Worm (Caenorhabditis elegans) whole organism, L3 larva: ENCODE measurements around the gene dsl-2.

Experiments
- ama-1 ChIP-seq: fragments of 150-350 bp; optimal IDR thresholded peaks from 2 replicates; lab custom pipeline; 2018
- ceh-16 ChIP-seq: sonication (generic microtip); optimal IDR thresholded peaks from 2 replicates; lab custom pipeline; 2017; ENCODE audit warnings: missing biosample characterization, missing genetic modification characterization
- daf-12 ChIP-seq: fragments of 150-350 bp; optimal IDR thresholded peaks from 2 replicates; lab custom pipeline; 2014; ENCODE audit warnings: missing biosample characterization, missing genetic modification reagents, missing genetic modification characterization
- fos-1 ChIP-seq: fragments of 150-350 bp; optimal IDR thresholded peaks from 2 replicates; lab custom pipeline; 2014; ENCODE audit warnings: missing biosample characterization, missing genetic modification characterization
- lin-15B ChIP-seq: fragments of 150-350 bp; optimal IDR thresholded peaks from 2 replicates; lab custom pipeline; 2014; ENCODE audit warnings: missing biosample characterization, missing genetic modification characterization
- nhr-77 ChIP-seq: fragments of 150-350 bp; optimal IDR thresholded peaks from 2 replicates; lab custom pipeline; 2014; ENCODE audit warnings: missing biosample characterization, missing genetic modification characterization
- zag-1 ChIP-seq: fragments of 150-350 bp; optimal IDR thresholded peaks from 2 replicates; lab custom pipeline; 2014; ENCODE audit warnings: missing biosample characterization, missing genetic modification characterization

DNA sequence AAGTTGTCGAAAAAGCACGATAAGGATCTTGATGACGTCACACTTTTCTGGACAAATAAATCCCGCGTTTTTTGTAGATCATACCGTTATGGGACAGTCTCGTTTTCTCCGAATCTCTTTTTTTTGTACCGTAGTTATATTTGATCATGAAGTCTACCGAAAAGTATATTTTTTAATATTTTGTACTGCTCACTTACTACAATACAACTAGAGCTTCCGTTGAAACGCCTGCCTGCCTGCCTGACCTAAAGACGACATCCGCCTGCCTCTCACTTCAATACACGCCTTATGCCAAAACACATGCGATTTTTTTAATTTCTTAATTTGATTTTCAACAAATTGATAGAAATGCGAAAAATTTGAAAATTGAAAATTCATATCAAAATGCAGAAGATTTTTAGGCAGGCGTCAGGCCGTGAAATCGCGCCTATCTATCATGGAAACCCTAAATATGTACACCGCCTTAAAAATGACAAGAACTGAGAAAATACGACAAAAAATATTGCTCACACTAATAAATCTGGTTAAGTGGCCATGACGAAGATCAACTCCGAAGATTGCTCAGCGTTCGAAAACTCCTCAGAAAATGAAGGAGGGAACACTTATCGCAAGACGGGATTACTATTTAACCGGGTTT lies 20.9 kb upstream of the dsl-2 start, which contains the start of gene W09G12.8:
- TF ChIP-seq zag-1 (no peak), fos-1 (tag; lab: Kevin White, UChicago) (no peak), ceh-16 (tag; lab: Kevin White, UChicago) (no peak), nhr-77 (tag; lab: Kevin White, UChicago) (no peak), lin-15B (tag; lab: Kevin White, UChicago) (no peak), ama-1 (lab: Kevin White, UChicago) (no peak), daf-12 (tag; lab: Kevin White, UChicago) (no peak)
